Worm (Caenorhabditis elegans): ENCODE data around the gene clec-187.
"Not testable (repeated sequence)": the region's sequence is repeated elsewhere in the genome, so short reads cannot be mapped to it uniquely, and the experiment has no call there.

ce11 chrIV:12875260-12875659 lies 4.0 kb upstream of the clec-187 start, which contains the start of gene ZK896.1:
- TF ChIP-seq blmp-1 (tag; optimal IDR thresholded peaks at IDR 0.05; ENCODE audit: insufficient read depth); ztf-4 (tag; optimal IDR thresholded peaks at IDR 0.05); lin-13 (GFP tag; optimal IDR thresholded peaks at IDR 0.05); sma-3 (GFP tag; optimal IDR thresholded peaks at IDR 0.05); zag-1 (tag; optimal IDR thresholded peaks at IDR 0.05); nhr-23 (tag; optimal IDR thresholded peaks at IDR 0.05); ceh-82 (tag; optimal IDR thresholded peaks at IDR 0.05): not testable (repeated sequence)
